Fruit fly (Drosophila melanogaster) whole organism, prepupa: Measurements from ENCODE around the gene CG31272.

Experiments
- CG31627 ChIP-seq: fragments of 200-800 bp; sonication (Bioruptor generic); optimal IDR thresholded peaks from 3 replicates; lab custom pipeline; 2016; ENCODE audit warnings: missing biosample characterization, missing genetic modification characterization
- CG4318 ChIP-seq: fragments of 200-800 bp; sonication (Bioruptor generic); optimal IDR thresholded peaks from 3 replicates; lab custom pipeline; 2017; ENCODE audit warnings: missing biosample characterization, mild to moderate bottlenecking, missing genetic modification characterization
- CG6276 ChIP-seq: fragments of 200-800 bp; sonication (Bioruptor generic); optimal IDR thresholded peaks from 2 replicates; lab custom pipeline; 2017; ENCODE audit warnings: missing biosample characterization, mild to moderate bottlenecking, missing genetic modification characterization
- Ets96B ChIP-seq: fragments of 200-800 bp; optimal IDR thresholded peaks from 2 replicates; lab custom pipeline; 2019; ENCODE audit warnings: missing biosample characterization, mild to moderate bottlenecking, missing genetic modification characterization, moderate library complexity
- Hr39 ChIP-seq: fragments of 200-800 bp; sonication (Bioruptor generic); optimal IDR thresholded peaks from 2 replicates; lab custom pipeline; 2016; ENCODE audit warnings: missing biosample characterization, missing genetic modification characterization
- Met ChIP-seq: fragments of 200-800 bp; sonication (Bioruptor generic); optimal IDR thresholded peaks from 3 replicates; lab custom pipeline; 2016; ENCODE audit warnings: missing biosample characterization, missing genetic modification characterization
- Sox102F ChIP-seq: fragments of 200-800 bp; sonication (Bioruptor generic); optimal IDR thresholded peaks from 2 replicates; lab custom pipeline; 2016; ENCODE audit warnings: missing biosample characterization, mild to moderate bottlenecking, missing genetic modification characterization
- fd59A ChIP-seq: fragments of 200-800 bp; sonication (Bioruptor generic); optimal IDR thresholded peaks from 2 replicates; lab custom pipeline; 2017; ENCODE audit warnings: missing biosample characterization, mild to moderate bottlenecking, missing genetic modification characterization, missing genetic modification reagents
- salr ChIP-seq, 2 experiments: fragments of 200-800 bp; sonication (Bioruptor generic); optimal IDR thresholded peaks; 3 replicates each; lab custom pipeline; 2016 to 2018; ENCODE audit warnings: missing biosample characterization in 2 of 2, missing genetic modification characterization in 2 of 2, mild to moderate bottlenecking in 1 of 2
- spab ChIP-seq: fragments of 200-800 bp; sonication (Bioruptor generic); optimal IDR thresholded peaks from 2 replicates; lab custom pipeline; 2017; ENCODE audit warnings: missing biosample characterization, mild to moderate bottlenecking, missing genetic modification characterization, missing genetic modification reagents
- ss ChIP-seq, 2 experiments: fragments of 200-800 bp; sonication (Bioruptor generic); optimal IDR thresholded peaks; 2 replicates in 1 of 2; 3 replicates in 1 of 2; lab custom pipeline; 2017 to 2018; ENCODE audit warnings: mild to moderate bottlenecking in 2 of 2, missing biosample characterization in 2 of 2, missing genetic modification characterization in 2 of 2, moderate library complexity in 1 of 2
- vri ChIP-seq: fragments of 200-800 bp; sonication (Bioruptor generic); optimal IDR thresholded peaks from 3 replicates; lab custom pipeline; 2016; ENCODE audit warnings: missing biosample characterization, mild to moderate bottlenecking, missing genetic modification characterization

DNA sequence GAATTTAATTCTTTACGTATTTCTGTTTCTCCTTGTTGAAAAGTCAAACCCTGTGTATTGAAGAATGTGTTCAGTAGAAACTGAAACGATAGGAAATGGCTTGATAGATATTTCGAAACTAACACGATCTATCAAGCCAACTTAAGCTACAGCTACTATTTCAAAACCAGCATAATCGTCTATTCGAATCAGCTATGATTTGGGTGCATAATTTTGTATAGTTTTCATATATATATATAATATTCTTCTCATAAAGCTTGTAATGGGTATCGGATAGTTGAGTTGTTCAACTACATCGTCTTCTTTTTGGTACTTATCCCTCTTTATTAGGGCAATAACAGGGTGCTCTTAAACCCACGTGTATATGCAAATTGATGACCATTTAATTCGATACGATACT is 23.3 kb downstream of the CG31272 start, which contains the start of gene tomboy20:
- TF ChIP-seq ss (GFP tag; optimal IDR thresholded peaks at IDR 0.05; lab: Kevin White, UChicago) (no peak), CG6276 (no peak), Hr39 (no peak), vri (no peak), CG31627 (GFP tag; lab: Kevin White, UChicago) (no peak), fd59A (no peak), Ets96B (tag; lab: Kevin White, UChicago) (no peak), Met (GFP tag; lab: Kevin White, UChicago) (no peak), CG4318 (GFP tag; lab: Kevin White, UChicago) (no peak), spab (GFP tag; lab: Kevin White, UChicago) (no peak), salr (GFP tag; optimal IDR thresholded peaks at IDR 0.05; lab: Kevin White, UChicago) (no peak), Sox102F (GFP tag; lab: Kevin White, UChicago) (no peak)
